Worm (Caenorhabditis elegans) whole organism, late embryonic: ENCODE results near the gene C29F3.7.
A peak's percentile ranks its signal among the peaks of the same experiment; 100 is the strongest.

Experiments used
- C08G9.2 ChIP-seq: sonication (generic microtip); optimal IDR thresholded peaks from 2 replicates; lab custom pipeline; 2016; ENCODE audit warnings: mild to moderate bottlenecking, missing genetic modification characterization, moderate library complexity, missing compliant biosample characterization
- K02D7.2 ChIP-seq: sonication (generic microtip); optimal IDR thresholded peaks from 2 replicates; lab custom pipeline; 2017; ENCODE audit warnings: mild to moderate bottlenecking, missing genetic modification characterization, missing compliant biosample characterization
- K09A11.1 ChIP-seq: sonication (generic microtip); optimal IDR thresholded peaks from 2 replicates; lab custom pipeline; 2017; ENCODE audit warnings: antibody characterized with exemption, mild to moderate bottlenecking, missing genetic modification characterization, missing compliant biosample characterization; ENCODE audit not compliant: insufficient read depth
- T23F11.4 ChIP-seq: fragments of 200-800 bp; sonication (Bioruptor generic); optimal IDR thresholded peaks from 2 replicates; lab custom pipeline; 2018; ENCODE audit warnings: mild to moderate bottlenecking, missing genetic modification characterization, missing compliant biosample characterization
- ceh-14 ChIP-seq: sonication (generic microtip); optimal IDR thresholded peaks from 2 replicates; lab custom pipeline; 2016; ENCODE audit warnings: missing genotype, missing genetic modification characterization, missing compliant biosample characterization
- ceh-18 ChIP-seq: sonication (generic microtip); optimal IDR thresholded peaks from 2 replicates; lab custom pipeline; 2016; ENCODE audit warnings: missing genetic modification characterization, missing compliant biosample characterization
- ceh-22 ChIP-seq: sonication (generic microtip); optimal IDR thresholded peaks from 2 replicates; lab custom pipeline; 2017; ENCODE audit warnings: missing biosample characterization, missing genetic modification characterization
- ceh-24 ChIP-seq: sonication (generic microtip); optimal IDR thresholded peaks from 2 replicates; lab custom pipeline; 2016; ENCODE audit warnings: mild to moderate bottlenecking, missing genetic modification characterization, missing compliant biosample characterization
- ceh-31 ChIP-seq: sonication (generic microtip); optimal IDR thresholded peaks from 2 replicates; lab custom pipeline; 2016; ENCODE audit warnings: missing genetic modification characterization, missing compliant biosample characterization
- ceh-34 ChIP-seq: sonication (generic microtip); optimal IDR thresholded peaks from 2 replicates; lab custom pipeline; 2016; ENCODE audit warnings: mild to moderate bottlenecking, missing genetic modification characterization, missing compliant biosample characterization
- ceh-48 ChIP-seq: sonication (generic microtip); optimal IDR thresholded peaks from 2 replicates; lab custom pipeline; 2016; ENCODE audit warnings: missing genetic modification characterization, inconsistent platforms, missing compliant biosample characterization
- che-1 ChIP-seq: sonication (generic microtip); optimal IDR thresholded peaks from 2 replicates; lab custom pipeline; 2016; ENCODE audit warnings: mild to moderate bottlenecking, missing genetic modification characterization, missing compliant biosample characterization
- dmd-4 ChIP-seq: sonication (generic microtip); optimal IDR thresholded peaks from 2 replicates; lab custom pipeline; 2016; ENCODE audit warnings: borderline replicate concordance, missing genetic modification characterization, missing compliant biosample characterization
- dve-1 ChIP-seq: sonication (generic microtip); optimal IDR thresholded peaks from 2 replicates; lab custom pipeline; 2017; ENCODE audit warnings: antibody characterized with exemption, mild to moderate bottlenecking, missing genetic modification characterization, missing compliant biosample characterization
- elt-2 ChIP-seq: sonication (generic microtip); optimal IDR thresholded peaks from 2 replicates; lab custom pipeline; 2016; ENCODE audit warnings: missing genetic modification reagents, missing genetic modification characterization, missing compliant biosample characterization
- ets-4 ChIP-seq: sonication (generic microtip); optimal IDR thresholded peaks from 2 replicates; lab custom pipeline; 2016; ENCODE audit warnings: missing genetic modification characterization, missing compliant biosample characterization
- eyg-1 ChIP-seq: sonication (generic microtip); optimal IDR thresholded peaks from 2 replicates; lab custom pipeline; 2016; ENCODE audit warnings: missing genotype, missing genetic modification characterization, missing compliant biosample characterization
- fax-1 ChIP-seq: sonication (generic microtip); optimal IDR thresholded peaks from 2 replicates; lab custom pipeline; 2016; ENCODE audit warnings: missing genotype, missing genetic modification characterization, missing compliant biosample characterization
- fkh-10 ChIP-seq: fragments of 150-350 bp; optimal IDR thresholded peaks from 2 replicates; lab custom pipeline; 2014; ENCODE audit warnings: missing biosample characterization, missing genetic modification reagents, missing genetic modification characterization
- fkh-6 ChIP-seq: sonication (generic microtip); optimal IDR thresholded peaks from 2 replicates; lab custom pipeline; 2016; ENCODE audit warnings: missing genetic modification characterization, missing compliant biosample characterization
- gmeb-2 ChIP-seq: sonication (generic microtip); optimal IDR thresholded peaks from 2 replicates; lab custom pipeline; 2016; ENCODE audit warnings: missing genetic modification characterization, inconsistent platforms, missing compliant biosample characterization
- hlh-13 ChIP-seq: fragments of 200-800 bp; sonication (Bioruptor generic); optimal IDR thresholded peaks from 2 replicates; lab custom pipeline; 2018; ENCODE audit warnings: mild to moderate bottlenecking, missing genetic modification characterization, missing compliant biosample characterization
- hlh-15 ChIP-seq: sonication (generic microtip); optimal IDR thresholded peaks from 2 replicates; lab custom pipeline; 2016; ENCODE audit warnings: missing genetic modification characterization, missing compliant biosample characterization
- hlh-30 ChIP-seq: sonication (generic microtip); optimal IDR thresholded peaks from 2 replicates; lab custom pipeline; 2017; ENCODE audit warnings: antibody characterized with exemption, missing genetic modification characterization, missing compliant biosample characterization; ENCODE audit not compliant: insufficient read depth
- hlh-6 ChIP-seq: sonication (generic microtip); optimal IDR thresholded peaks from 2 replicates; lab custom pipeline; 2016; ENCODE audit warnings: missing genotype, missing genetic modification characterization, missing compliant biosample characterization
- madf-2 ChIP-seq: sonication (generic microtip); optimal IDR thresholded peaks from 2 replicates; lab custom pipeline; 2017; ENCODE audit warnings: missing genetic modification characterization, missing compliant biosample characterization
- nhr-11 ChIP-seq: fragments of 150-350 bp; optimal IDR thresholded peaks from 2 replicates; lab custom pipeline; 2014; ENCODE audit warnings: missing biosample characterization, missing genetic modification characterization
- nhr-232 ChIP-seq: sonication (generic microtip); optimal IDR thresholded peaks from 2 replicates; lab custom pipeline; 2016; ENCODE audit warnings: missing genetic modification characterization, missing compliant biosample characterization
- npax-4 ChIP-seq: sonication (generic microtip); optimal IDR thresholded peaks from 2 replicates; lab custom pipeline; 2016; ENCODE audit warnings: missing genetic modification characterization, missing compliant biosample characterization
- odd-2 ChIP-seq: sonication (generic microtip); optimal IDR thresholded peaks from 2 replicates; lab custom pipeline; 2017; ENCODE audit warnings: antibody characterized with exemption, mild to moderate bottlenecking, missing genetic modification characterization, missing compliant biosample characterization
- pag-3 ChIP-seq: sonication (generic microtip); optimal IDR thresholded peaks from 2 replicates; lab custom pipeline; 2016; ENCODE audit warnings: missing compliant biosample characterization, missing genetic modification characterization, borderline replicate concordance
- pat-9 ChIP-seq: fragments of 200-800 bp; sonication (Bioruptor generic); optimal IDR thresholded peaks from 2 replicates; lab custom pipeline; 2018; ENCODE audit warnings: mild to moderate bottlenecking, missing genetic modification characterization, moderate library complexity, missing compliant biosample characterization
- pax-1 ChIP-seq: fragments of 150-350 bp; optimal IDR thresholded peaks from 2 replicates; lab custom pipeline; 2014; ENCODE audit warnings: missing biosample characterization, missing genetic modification characterization
- ref-2 ChIP-seq: sonication (generic microtip); optimal IDR thresholded peaks from 2 replicates; lab custom pipeline; 2016; ENCODE audit warnings: missing genetic modification characterization, missing compliant biosample characterization
- rnt-1 ChIP-seq: sonication (generic microtip); optimal IDR thresholded peaks from 2 replicates; lab custom pipeline; 2016; ENCODE audit warnings: missing genetic modification characterization, missing compliant biosample characterization
- sdc-2 ChIP-seq: sonication (generic microtip); optimal IDR thresholded peaks from 2 replicates; lab custom pipeline; 2016; ENCODE audit warnings: missing genotype, missing genetic modification characterization, missing compliant biosample characterization
- tbx-7 ChIP-seq: sonication (generic microtip); optimal IDR thresholded peaks from 2 replicates; lab custom pipeline; 2016; ENCODE audit warnings: missing genotype, missing genetic modification characterization, missing compliant biosample characterization
- unc-3 ChIP-seq, 2 experiments: fragments of 200-800 bp in 1 of 2; sonication (Bioruptor generic) in 1 of 2; sonication (generic microtip) in 1 of 2; conservative IDR thresholded peaks in 1 of 2; optimal IDR thresholded peaks in 1 of 2; 2 replicates each; pipeline versions ENCODE4 v1.3.6 to Lab custom; 2016 to 2022; ENCODE audit warnings: missing compliant biosample characterization in 2 of 2, missing genetic modification characterization in 2 of 2, missing genetic modification reagents in 1 of 2
- unc-42 ChIP-seq: sonication (generic microtip); optimal IDR thresholded peaks from 2 replicates; lab custom pipeline; 2016; ENCODE audit warnings: missing genotype, missing genetic modification characterization, missing compliant biosample characterization

C29F3.7 gene

ce11 chrV:15354648-15355047 lies at the start of gene C29F3.7:
Gene C29F3.7, plus strand, starts transcription at chrV:15354901.
- TF ChIP-seq hlh-13 (GFP tag; lab: Kevin White, UChicago) (no peak), elt-2 (tag; lab: Kevin White, UChicago) (peak; percentile 62)

DNA sequence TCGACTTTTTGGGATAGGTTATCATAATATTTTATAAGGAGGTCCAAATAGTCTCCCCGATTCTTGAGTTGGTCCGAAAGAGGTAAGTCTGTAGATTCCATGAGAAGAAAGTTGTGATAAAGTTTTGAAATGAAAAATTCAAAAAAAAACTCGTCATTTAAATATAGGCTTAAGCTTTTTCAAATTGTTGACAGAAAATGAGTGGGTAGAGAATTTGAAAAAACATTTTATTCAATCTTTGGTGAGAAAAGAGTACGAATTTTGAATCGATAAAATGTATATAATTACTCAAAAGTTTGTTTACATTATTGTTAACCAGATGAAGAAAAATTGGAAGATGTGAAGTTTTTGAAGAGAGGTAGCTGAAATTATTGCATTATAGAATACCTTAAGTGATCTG lies 49.2 kb upstream of the C29F3.7 start, which contains the start of gene T26H8.5:
TSS of gene T26H8.5 (minus strand) at position 101 of the 400 bp plus-strand sequence.
- TF ChIP-seq madf-2 (no peak), hlh-6 (tag; lab: Kevin White, UChicago) (no peak), ets-4 (tag; lab: Kevin White, UChicago) (no peak), ceh-22 (no peak), K09A11.1 (tag; lab: Kevin White, UChicago) (no peak), che-1 (tag; lab: Kevin White, UChicago) (no peak), hlh-15 (tag; lab: Kevin White, UChicago) (no peak), unc-42 (tag; lab: Kevin White, UChicago) (no peak), C08G9.2 (no peak), npax-4 (tag; lab: Kevin White, UChicago) (no peak), fkh-6 (tag; lab: Kevin White, UChicago) (no peak), pat-9 (tag; lab: Kevin White, UChicago) (no peak), gmeb-2 (tag; lab: Kevin White, UChicago) (no peak), unc-3 (GFP tag; conservative IDR thresholded peaks at IDR 0.05; lab: Robert Waterston, UW) (no peak), unc-3 (tag; optimal IDR thresholded peaks at IDR 0.05; lab: Kevin White, UChicago) (no peak), tbx-7 (tag; lab: Kevin White, UChicago) (no peak)

DNA sequence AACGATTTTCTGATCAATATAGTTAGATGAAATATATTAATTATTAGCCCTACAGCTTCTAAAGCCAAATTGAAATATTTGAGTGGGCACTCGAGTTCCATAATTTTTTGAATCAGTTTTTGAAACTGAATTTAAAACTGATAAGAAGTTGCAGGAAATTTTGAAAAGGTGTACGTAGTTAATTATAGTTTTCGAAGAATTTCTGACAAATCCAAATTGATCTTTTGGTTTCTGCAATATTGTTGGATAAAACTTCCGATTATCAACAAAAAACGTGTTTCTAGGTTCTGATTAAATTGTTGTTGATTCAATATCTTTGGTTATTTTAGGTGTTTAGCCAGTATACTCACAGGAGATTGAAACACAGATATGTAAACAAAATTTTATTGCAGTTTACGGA lies 48.0 kb upstream of the C29F3.7 start, which contains the start of gene T26H8.4:
TSS of gene T26H8.4 (minus strand) at position 101 of the 400 bp plus-strand sequence.
- TF ChIP-seq rnt-1 (tag; lab: Kevin White, UChicago) (no peak), odd-2 (tag; lab: Kevin White, UChicago) (no peak), ceh-48 (no peak), madf-2 (no peak), ceh-18 (tag; lab: Kevin White, UChicago) (no peak), C08G9.2 (no peak), eyg-1 (tag; lab: Kevin White, UChicago) (no peak)
- TF ChIP-seq, all 69 proteins: peak for 0

ce11 chrV:15309011-15309410 lies 45.7 kb upstream of the C29F3.7 start, which contains the start of gene srz-10:
Gene srz-10, minus strand, starts transcription at chrV:15309098.
- TF ChIP-seq dmd-4 (tag; lab: Kevin White, UChicago) (no peak), ceh-48 (no peak), ref-2 (tag; lab: Kevin White, UChicago) (no peak), nhr-11 (tag; lab: Kevin White, UChicago) (no peak), hlh-6 (tag; lab: Kevin White, UChicago) (no peak), fkh-10 (GFP tag; lab: Kevin White, UChicago) (no peak), sdc-2 (no peak), pax-1 (tag; lab: Kevin White, UChicago) (no peak), dve-1 (no peak), nhr-232 (tag; lab: Kevin White, UChicago) (no peak), odd-2 (tag; lab: Kevin White, UChicago) (no peak), ceh-24 (tag; lab: Kevin White, UChicago) (no peak), T23F11.4 (GFP tag; lab: Kevin White, UChicago) (no peak)

DNA sequence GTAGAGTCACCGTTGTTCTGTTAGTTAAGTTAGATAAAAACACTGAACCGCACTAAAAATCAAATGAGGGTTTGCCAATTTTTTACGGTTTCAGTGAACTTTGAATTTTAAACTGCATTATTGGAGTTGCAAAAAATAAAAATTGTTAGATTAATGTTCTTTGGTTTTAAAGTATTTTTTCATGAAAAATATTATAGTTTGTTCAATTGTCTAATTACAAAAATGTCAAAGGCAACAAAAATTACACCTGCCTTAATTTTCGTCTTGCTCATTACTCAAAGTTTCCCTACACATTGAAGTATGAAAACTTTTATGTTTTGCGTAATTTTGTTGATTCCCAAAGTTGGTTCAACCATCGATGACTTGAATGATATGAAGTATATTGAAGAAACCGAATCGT lies 43.9 kb upstream of the C29F3.7 start, which contains the start of gene irld-62:
TSS of gene irld-62 (plus strand) at position 301 of the 400 bp plus-strand sequence.
- TF ChIP-seq ceh-31 = no peak
- no peak for TF ChIP-seq hlh-15 (tag; lab: Kevin White, UChicago)
- no peak for TF ChIP-seq elt-2 (tag; lab: Kevin White, UChicago)
- TF ChIP-seq pax-1 (tag; lab: Kevin White, UChicago) = no peak
- no peak for TF ChIP-seq ceh-14
- no peak for TF ChIP-seq hlh-30
- TF ChIP-seq hlh-13 (GFP tag; lab: Kevin White, UChicago) = no peak
- TF ChIP-seq T23F11.4 (GFP tag; lab: Kevin White, UChicago) = no peak
- TF ChIP-seq K02D7.2 (tag; lab: Kevin White, UChicago) = no peak
- no peak for TF ChIP-seq ceh-34 (tag; lab: Kevin White, UChicago)
- no peak for TF ChIP-seq pag-3 (tag; lab: Kevin White, UChicago)
- no peak for TF ChIP-seq fax-1 (tag; lab: Kevin White, UChicago)
